Fruit fly (Drosophila melanogaster): ENCODE results near the gene CG7342.

CG7342 gene

dm6 chr3R:19606954-19607353 lies 3.8 kb downstream of the CG7342 start, which contains the start of gene CG17751:
Gene CG17751, plus strand, starts transcription at chr3R:19607254.
- TF ChIP-seq usp (GFP tag; optimal IDR thresholded peaks at IDR 0.05) (no peak), CG8478 (optimal IDR thresholded peaks at IDR 0.05) (no peak), pan (optimal IDR thresholded peaks at IDR 0.05) (no peak)

DNA sequence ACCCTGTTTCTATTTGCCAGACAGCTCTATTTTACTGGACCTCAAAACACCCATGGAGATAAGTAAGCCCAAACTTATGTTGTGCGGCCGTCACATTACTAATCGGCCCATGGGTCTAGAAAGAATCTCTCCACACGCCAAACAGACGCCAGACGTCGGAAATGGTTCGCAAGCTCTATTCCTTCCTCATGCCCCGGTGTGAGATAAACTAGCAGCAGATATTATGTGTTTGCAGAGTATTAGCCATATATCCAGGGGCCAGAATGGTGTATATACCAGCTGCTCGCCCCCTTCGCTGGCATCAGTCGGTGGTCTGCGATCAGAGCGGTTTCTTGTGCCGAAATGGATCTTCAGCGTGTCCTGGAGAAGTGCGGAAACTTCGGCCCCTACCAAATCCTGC lies 6.8 kb downstream of the CG7342 start, which contains the start of gene CG17752:
CG17752 (plus strand) TSS at position 301 of the 400 bp plus-strand sequence.
- no peak for TF ChIP-seq CG8478 (optimal IDR thresholded peaks at IDR 0.05)

DNA sequence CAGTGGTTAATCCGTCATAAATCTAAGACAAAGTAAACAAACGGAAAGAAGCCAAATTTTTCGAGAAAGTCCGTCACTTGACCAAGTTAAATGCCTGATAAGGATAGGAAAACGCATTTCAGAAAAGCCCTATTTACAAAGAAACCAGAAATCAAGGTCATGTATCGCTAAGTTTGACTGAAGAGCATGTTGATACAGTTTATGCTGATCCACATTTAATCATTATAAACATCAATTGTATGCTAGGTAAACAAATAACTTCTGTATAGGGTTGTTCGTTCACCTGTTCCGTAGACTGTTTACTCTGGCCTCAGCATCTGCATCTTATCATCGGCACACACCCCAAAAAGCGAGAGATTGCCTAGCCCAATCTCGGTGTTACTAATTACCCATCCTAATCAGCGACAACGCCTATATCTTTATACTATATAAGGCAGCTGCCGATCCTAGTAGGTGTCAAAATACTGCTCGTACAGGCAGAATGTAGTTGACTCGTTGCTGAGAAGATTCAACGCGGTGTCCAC lies 9.8 kb downstream of the CG7342 start, which contains the start of gene CG16727:
CG16727 (plus strand) TSS at position 474 of the 524 bp plus-strand sequence.
- TF ChIP-seq usp (GFP tag; optimal IDR thresholded peaks at IDR 0.05) (no peak), pan (optimal IDR thresholded peaks at IDR 0.05) (no peak), psq (optimal IDR thresholded peaks at IDR 0.05) (no peak), Dll (optimal IDR thresholded peaks at IDR 0.05) (no peak), EcR (GFP tag; optimal IDR thresholded peaks at IDR 0.05) (no peak), CG8478 (optimal IDR thresholded peaks at IDR 0.05) (no peak)

DNA sequence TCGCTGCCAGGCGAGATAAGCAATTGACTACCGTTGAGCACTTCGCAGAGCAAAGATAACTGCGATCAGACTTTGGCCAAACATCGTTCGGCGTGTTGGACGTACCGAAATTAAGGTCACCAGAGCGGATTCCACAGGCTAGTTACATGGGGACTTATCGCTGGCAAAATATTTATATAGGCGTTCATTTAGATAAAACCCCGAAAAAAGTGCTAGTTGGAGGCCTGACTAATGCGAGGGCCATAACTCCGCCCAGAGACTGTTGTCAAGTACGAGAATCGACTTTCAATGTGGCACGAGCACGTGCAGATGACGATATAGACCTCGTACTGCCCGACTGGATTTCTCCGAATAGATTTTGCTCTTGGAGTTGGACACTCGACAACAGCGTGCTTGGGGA lies 16.7 kb downstream of the CG7342 start:
- TF ChIP-seq EcR (GFP tag; optimal IDR thresholded peaks at IDR 0.05) (no peak), usp (GFP tag; optimal IDR thresholded peaks at IDR 0.05) (no peak), CG8478 (optimal IDR thresholded peaks at IDR 0.05) (no peak), pan (optimal IDR thresholded peaks at IDR 0.05) (no peak), psq (optimal IDR thresholded peaks at IDR 0.05) (no peak), Dll (optimal IDR thresholded peaks at IDR 0.05) (no peak)

DNA sequence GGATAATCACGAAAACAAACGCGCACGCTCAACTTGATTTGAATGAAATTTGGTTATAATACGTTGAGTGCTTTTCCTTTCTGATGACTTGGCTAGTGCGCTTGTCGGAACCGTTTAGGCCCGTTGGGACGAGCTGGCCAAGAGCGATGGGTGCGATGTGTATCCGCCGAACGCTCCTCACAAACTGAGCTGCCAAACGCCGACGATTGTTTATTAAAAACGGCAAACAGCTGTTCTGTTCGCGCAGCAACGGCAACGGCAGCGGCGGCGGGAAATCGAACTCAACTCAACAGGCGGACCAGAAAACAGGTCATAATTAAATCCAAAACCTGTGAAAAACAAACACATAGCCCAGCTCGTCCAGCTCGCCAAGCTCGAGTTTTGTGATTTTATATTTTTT lies 17.8 kb downstream of the CG7342 start:
- no peak for TF ChIP-seq psq (optimal IDR thresholded peaks at IDR 0.05)

- TF ChIP-seq pan (optimal IDR thresholded peaks at IDR 0.05) (no peak), psq (optimal IDR thresholded peaks at IDR 0.05) (no peak), CG8478 (optimal IDR thresholded peaks at IDR 0.05) (no peak), Dll (optimal IDR thresholded peaks at IDR 0.05) (no peak), usp (GFP tag; optimal IDR thresholded peaks at IDR 0.05) (no peak), EcR (GFP tag; optimal IDR thresholded peaks at IDR 0.05) (no peak)
Measured at dm6 chr3R:19622005-19622404, 18.8 kb downstream of the CG7342 start.

DNA sequence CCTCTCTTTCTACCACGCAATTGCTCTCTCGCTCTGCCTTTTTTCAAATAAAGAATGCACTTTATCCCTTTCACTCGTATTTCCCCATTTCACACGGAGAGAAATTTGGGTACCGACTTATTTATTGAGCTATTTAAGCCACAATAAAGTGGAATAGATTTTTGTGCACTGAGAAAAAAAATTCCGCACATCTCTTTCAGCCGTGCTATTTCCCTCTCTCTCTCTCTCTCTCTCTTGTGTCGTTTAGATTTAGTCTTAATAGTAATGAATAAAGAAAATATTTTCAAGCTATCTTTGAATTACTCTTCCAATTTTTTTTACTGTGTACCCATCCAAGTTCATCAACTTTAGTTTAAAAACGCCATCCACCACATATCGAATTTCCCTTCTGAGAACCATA lies 20.4 kb downstream of the CG7342 start:
- TF ChIP-seq pan (optimal IDR thresholded peaks at IDR 0.05): no peak
- TF ChIP-seq Dll (optimal IDR thresholded peaks at IDR 0.05): no peak
- TF ChIP-seq CG8478 (optimal IDR thresholded peaks at IDR 0.05): no peak
- no peak for TF ChIP-seq EcR (GFP tag; optimal IDR thresholded peaks at IDR 0.05)
- no peak for TF ChIP-seq usp (GFP tag; optimal IDR thresholded peaks at IDR 0.05)
- no peak for TF ChIP-seq psq (optimal IDR thresholded peaks at IDR 0.05)

- TF ChIP-seq pan (optimal IDR thresholded peaks at IDR 0.05) (no peak), usp (GFP tag; optimal IDR thresholded peaks at IDR 0.05) (no peak), CG8478 (optimal IDR thresholded peaks at IDR 0.05) (no peak), Dll (optimal IDR thresholded peaks at IDR 0.05) (no peak), psq (optimal IDR thresholded peaks at IDR 0.05) (no peak), EcR (GFP tag; optimal IDR thresholded peaks at IDR 0.05) (no peak)
Measured at dm6 chr3R:19624482-19624881, 21.3 kb downstream of the CG7342 start.

DNA sequence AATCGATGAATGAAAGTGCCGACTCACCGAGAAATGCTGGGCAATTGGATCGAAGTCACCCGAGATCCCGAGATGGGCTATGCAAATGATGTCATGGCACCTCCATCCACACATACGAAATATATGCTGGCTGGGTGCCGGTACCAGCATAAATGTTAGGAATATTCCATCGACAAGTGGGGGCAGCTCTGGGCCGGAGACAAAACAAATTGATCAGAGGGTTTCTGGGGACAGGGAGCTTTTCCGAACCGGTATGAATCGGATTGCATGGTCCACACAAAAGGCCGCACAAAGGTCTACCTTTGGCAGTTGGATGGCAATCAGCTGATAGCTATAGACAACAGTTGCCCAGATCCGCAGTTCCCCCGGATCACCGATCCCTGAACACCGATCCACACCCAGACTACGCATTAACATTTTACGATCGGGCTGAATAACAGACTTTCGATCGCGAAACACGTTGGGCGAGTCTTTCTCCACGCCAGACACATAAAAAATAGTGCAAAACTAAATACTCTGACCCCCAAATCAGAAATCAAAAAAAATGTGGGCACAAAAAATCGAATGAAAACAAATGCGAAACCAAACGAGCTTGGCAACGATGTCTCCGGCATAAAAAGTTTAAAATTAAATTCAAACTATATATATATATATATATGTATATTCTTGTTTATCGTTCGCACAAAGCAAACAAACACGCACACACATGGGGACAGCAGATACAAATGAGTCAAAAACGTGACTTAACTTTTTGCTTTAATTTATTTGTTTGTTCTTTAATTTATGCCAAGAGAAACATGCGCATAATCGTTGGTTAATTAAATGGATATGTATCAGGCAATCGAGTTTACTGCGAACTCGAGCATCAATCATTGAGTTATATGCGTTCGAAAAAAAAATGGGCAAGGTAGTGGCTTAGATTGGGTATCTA lies 22.4 kb downstream of the CG7342 start:
- TF ChIP-seq pan (optimal IDR thresholded peaks at IDR 0.05) (no peak), usp (GFP tag; optimal IDR thresholded peaks at IDR 0.05) (no peak), psq (optimal IDR thresholded peaks at IDR 0.05) (no peak), EcR (GFP tag; optimal IDR thresholded peaks at IDR 0.05) (no peak), Dll (optimal IDR thresholded peaks at IDR 0.05) (no peak), CG8478 (optimal IDR thresholded peaks at IDR 0.05) (no peak)

DNA sequence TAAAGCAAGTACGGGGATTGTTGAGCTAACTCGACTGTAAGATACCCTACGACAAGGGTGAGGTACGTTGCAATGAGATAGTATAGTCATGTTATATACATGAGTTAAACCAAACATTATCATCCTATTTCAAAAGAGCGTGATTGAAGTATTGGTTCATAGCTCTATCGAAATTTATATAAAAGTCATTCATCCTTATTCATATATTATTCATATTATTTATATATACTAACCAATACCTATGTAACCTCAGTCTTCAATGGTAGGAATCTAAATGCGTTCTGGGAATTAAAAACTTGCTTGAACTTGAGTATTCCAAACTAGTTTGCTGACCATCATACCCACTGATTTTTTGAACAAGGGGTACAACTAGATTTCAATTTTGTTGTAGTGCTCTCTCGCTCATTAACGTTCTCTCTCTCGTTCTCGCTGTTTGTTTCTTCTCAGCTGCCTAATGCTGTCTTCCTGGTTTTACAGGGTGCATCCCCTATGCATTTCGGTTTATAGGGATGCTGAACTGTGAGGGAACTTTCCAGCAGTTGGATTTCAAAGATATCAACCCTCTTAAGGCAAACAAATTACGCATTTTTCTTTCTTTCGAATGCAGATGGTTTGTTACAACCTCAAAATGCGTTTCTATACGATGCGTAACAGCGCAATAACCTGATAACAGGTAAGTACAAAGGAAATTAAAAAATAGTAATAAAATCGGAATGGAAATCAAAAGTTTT lies 24.8 kb downstream of the CG7342 start:
- TF ChIP-seq EcR (GFP tag; optimal IDR thresholded peaks at IDR 0.05): no peak
- no peak for TF ChIP-seq CG8478 (optimal IDR thresholded peaks at IDR 0.05)
- TF ChIP-seq pan (optimal IDR thresholded peaks at IDR 0.05): no peak
- no peak for TF ChIP-seq usp (GFP tag; optimal IDR thresholded peaks at IDR 0.05)
- no peak for TF ChIP-seq psq (optimal IDR thresholded peaks at IDR 0.05)

dm6 chr3R:19632685-19633116 lies 29.5 kb downstream of the CG7342 start, which contains the start of gene CG6231:
Gene CG6231, minus strand, starts transcription at chr3R:19632718.
- no peak for TF ChIP-seq EcR (GFP tag; optimal IDR thresholded peaks at IDR 0.05)
- no peak for TF ChIP-seq psq (optimal IDR thresholded peaks at IDR 0.05)
- no peak for TF ChIP-seq pan (optimal IDR thresholded peaks at IDR 0.05)
- TF ChIP-seq Dll (optimal IDR thresholded peaks at IDR 0.05): no peak
- no peak for TF ChIP-seq usp (GFP tag; optimal IDR thresholded peaks at IDR 0.05)
- no peak for TF ChIP-seq CG8478 (optimal IDR thresholded peaks at IDR 0.05)

- TF ChIP-seq CG8478 (optimal IDR thresholded peaks at IDR 0.05): no peak
- no peak for TF ChIP-seq pan (optimal IDR thresholded peaks at IDR 0.05)
- no peak for TF ChIP-seq Dll (optimal IDR thresholded peaks at IDR 0.05)
- no peak for TF ChIP-seq psq (optimal IDR thresholded peaks at IDR 0.05)
- TF ChIP-seq usp (GFP tag; optimal IDR thresholded peaks at IDR 0.05): no peak
- no peak for TF ChIP-seq EcR (GFP tag; optimal IDR thresholded peaks at IDR 0.05)
Measured at dm6 chr3R:19634649-19635048, 31.5 kb downstream of the CG7342 start, which contains the start of gene CG34138. Gene CG34138, plus strand, starts transcription at chr3R:19634949.

Data from whole organism.